Fruit fly (Drosophila melanogaster): ENCODE measurements around the gene Npc2b.

Gene Npc2b

dm6 chr3R:14098527-14099109 is 9.3 kb downstream of the Npc2b start (continued):
- TF ChIP-seq CG12744 (GFP tag; optimal IDR thresholded peaks at IDR 0.05) = peak; percentile 17
- TF ChIP-seq onecut (GFP tag; IDR thresholded peaks at IDR 0.05) = no peak
- TF ChIP-seq Dll (GFP tag; IDR thresholded peaks at IDR 0.05; ENCODE audit: partially characterized antibody) = no peak
- TF ChIP-seq gem (tag; optimal IDR thresholded peaks at IDR 0.05) = peak; percentile 52
- peak; percentile 21 for TF ChIP-seq MTF-1 (GFP tag; optimal IDR thresholded peaks at IDR 0.05; ENCODE audit: borderline replicate concordance)
- peak; percentile 29 for TF ChIP-seq dmrt99B (tag; optimal IDR thresholded peaks at IDR 0.05)
- TF ChIP-seq croc (GFP tag; conservative IDR thresholded peaks at IDR 0.05) = no peak
- peak; percentile 43 for TF ChIP-seq CG12769 (tag; optimal IDR thresholded peaks at IDR 0.05)
- peak; percentile 51 for TF ChIP-seq scrt (GFP tag; optimal IDR thresholded peaks at IDR 0.05)
- no peak for TF ChIP-seq Tbp (GFP tag; optimal IDR thresholded peaks at IDR 0.05)
- TF ChIP-seq CG9817 (tag; optimal IDR thresholded peaks at IDR 0.05) = no peak
- TF ChIP-seq CG7556 (GFP tag; optimal IDR thresholded peaks at IDR 0.05) = peak; percentile 53
- no peak for TF ChIP-seq CG11695 (GFP tag; IDR thresholded peaks at IDR 0.05)
- TF ChIP-seq sd (tag; optimal IDR thresholded peaks at IDR 0.05) = no peak
- TF ChIP-seq Fer1 (GFP tag; optimal IDR thresholded peaks at IDR 0.05) = no peak
- peak; percentile 1 for TF ChIP-seq CG3163 (GFP tag; optimal IDR thresholded peaks at IDR 0.05)
- TF ChIP-seq CG9876 (GFP tag; optimal IDR thresholded peaks at IDR 0.05) = no peak
- no peak for TF ChIP-seq Neu2 (GFP tag; optimal IDR thresholded peaks at IDR 0.05; ENCODE audit: borderline replicate concordance)
- TF ChIP-seq CG8924 (tag; optimal IDR thresholded peaks at IDR 0.05) = peak; percentile 38
- peak; percentile 28 for TF ChIP-seq grau (tag; optimal IDR thresholded peaks at IDR 0.05)
- TF ChIP-seq CG18476 (GFP tag; optimal IDR thresholded peaks at IDR 0.05) = no peak
- no peak for TF ChIP-seq CG1647 (GFP tag; optimal IDR thresholded peaks at IDR 0.05)
- TF ChIP-seq Drgx (GFP tag; IDR thresholded peaks at IDR 0.05) = peak; percentile 32; the same call in 1 of the 2 replicates
- peak; percentile 18 for TF ChIP-seq Sox100B (GFP tag; optimal IDR thresholded peaks at IDR 0.05)
- peak; percentile 8; the same call in 1 of the 2 replicates for TF ChIP-seq E2f1 (GFP tag; IDR thresholded peaks at IDR 0.05)
- no peak for TF ChIP-seq Oli (tag; optimal IDR thresholded peaks at IDR 0.05)
- 0 out of 3 replicates have a peak, but pooled peaks have one; percentile 45 for TF ChIP-seq zfh1 (GFP tag; IDR thresholded peaks at IDR 0.05)
- no peak for TF ChIP-seq CG11560 (tag; IDR thresholded peaks at IDR 0.05)
- no peak for TF ChIP-seq CG34422 (GFP tag; IDR thresholded peaks at IDR 0.05)
- no peak for TF ChIP-seq Bdp1 (GFP tag; optimal IDR thresholded peaks at IDR 0.05)
- no peak for TF ChIP-seq stwl (tag; optimal IDR thresholded peaks at IDR 0.05)
- TF ChIP-seq mirr (GFP tag; optimal IDR thresholded peaks at IDR 0.05) = peak; percentile 14
- no peak for TF ChIP-seq CG4360 (GFP tag; IDR thresholded peaks at IDR 0.05)
- no peak for TF ChIP-seq CG11085 (GFP tag; IDR thresholded peaks at IDR 0.05)
- no peak for TF ChIP-seq sim (GFP tag; IDR thresholded peaks at IDR 0.05)
- TF ChIP-seq CTCF (GFP tag; optimal IDR thresholded peaks at IDR 0.05) = peak; percentile 92
- TF ChIP-seq CG8478 (optimal IDR thresholded peaks at IDR 0.05) = no peak
- TF ChIP-seq CG12659 (GFP tag; optimal IDR thresholded peaks at IDR 0.05) = peak; percentile 16
- no peak for TF ChIP-seq CG17328 (GFP tag; IDR thresholded peaks at IDR 0.05)
- TF ChIP-seq CG11504 (tag; optimal IDR thresholded peaks at IDR 0.05) = peak; percentile 42
- TF ChIP-seq run (tag; optimal IDR thresholded peaks at IDR 0.05) = no peak
- no peak for TF ChIP-seq Dip2 (GFP tag; IDR thresholded peaks at IDR 0.05)
- TF ChIP-seq knrl (GFP tag; IDR thresholded peaks at IDR 0.05; ENCODE audit: partially characterized antibody) = no peak
- peak; percentile 5 for TF ChIP-seq Xbp1 (GFP tag; optimal IDR thresholded peaks at IDR 0.05)
- TF ChIP-seq zfh2 (GFP tag; optimal IDR thresholded peaks at IDR 0.05) = no peak
- TF ChIP-seq da (GFP tag; optimal IDR thresholded peaks at IDR 0.05) = no peak
- TF ChIP-seq chif (GFP tag; optimal IDR thresholded peaks at IDR 0.05) = no peak
- no peak for TF ChIP-seq fd3F (GFP tag; optimal IDR thresholded peaks at IDR 0.05)
- no peak for TF ChIP-seq CG13123 (GFP tag; optimal IDR thresholded peaks at IDR 0.05)
- 0 out of 2 replicates have a peak, but pooled peaks have one; percentile 19 for TF ChIP-seq gsb (GFP tag; IDR thresholded peaks at IDR 0.05)
- no peak for TF ChIP-seq B-H1 (GFP tag; IDR thresholded peaks at IDR 0.05)
- no peak for TF ChIP-seq CG14965 (GFP tag; optimal IDR thresholded peaks at IDR 0.05; ENCODE audit: borderline replicate concordance)

All from whole organism, embryonic.